Worm (Caenorhabditis elegans): ENCODE data around the gene Y69A2AR.1.
A peak's percentile ranks its signal among the peaks of the same experiment; 100 is the strongest.

Y69A2AR.1 gene

ce11 chrIV:2642673-2643072 lies 24.2 kb upstream of the Y69A2AR.1 start, which contains the start of gene ric-8:
Gene ric-8 (plus strand): TSS chrIV:2642973.
- TF ChIP-seq vab-15 (tag; optimal IDR thresholded peaks at IDR 0.05) (no peak), efl-1 (optimal IDR thresholded peaks at IDR 0.05) (no peak), efl-1 (GFP tag; optimal IDR thresholded peaks at IDR 0.05 in 1 of 2) (peak in 1 of 2 experiments; percentile 3)

ce11 chrIV:2650031-2650430 lies 16.8 kb upstream of the Y69A2AR.1 start:
- TF ChIP-seq hlh-17 (GFP tag; optimal IDR thresholded peaks at IDR 0.05; ENCODE audit: borderline replicate concordance): no peak
- TF ChIP-seq lir-3 (tag; optimal IDR thresholded peaks at IDR 0.05; ENCODE audit: poor library complexity): no peak
- TF ChIP-seq nhr-85 (tag): no peak
- TF ChIP-seq unc-98 (GFP tag; IDR thresholded peaks at IDR 0.05): no peak
- no peak for TF ChIP-seq efl-3 (GFP tag; optimal IDR thresholded peaks at IDR 0.05)
- no peak for TF ChIP-seq dsc-1 (tag; optimal IDR thresholded peaks at IDR 0.05)
- no peak for TF ChIP-seq ces-1 (GFP tag; optimal IDR thresholded peaks at IDR 0.05)
- no peak for TF ChIP-seq lin-13 (GFP tag; optimal IDR thresholded peaks at IDR 0.05)
- TF ChIP-seq nhr-47 (tag; optimal IDR thresholded peaks at IDR 0.05): no peak
- TF ChIP-seq ets-5 (GFP tag; IDR thresholded peaks at IDR 0.05): no peak
- TF ChIP-seq efl-1 (optimal IDR thresholded peaks at IDR 0.05): no peak
- no peak for TF ChIP-seq efl-1 (GFP tag; optimal IDR thresholded peaks at IDR 0.05 in 1 of 2)
- TF ChIP-seq dpl-1 (GFP tag; optimal IDR thresholded peaks at IDR 0.05): no peak
- TF ChIP-seq lin-35 (GFP tag; optimal IDR thresholded peaks at IDR 0.05): no peak
- TF ChIP-seq mdl-1 (tag; optimal IDR thresholded peaks at IDR 0.05): no peak
- TF ChIP-seq ztf-4 (tag; optimal IDR thresholded peaks at IDR 0.05): no peak
- TF ChIP-seq lin-15B (tag; optimal IDR thresholded peaks at IDR 0.05): no peak
- TF ChIP-seq fkh-8 (tag; optimal IDR thresholded peaks at IDR 0.05): no peak
- no peak for TF ChIP-seq xbp-1 (tag; optimal IDR thresholded peaks at IDR 0.05)
- TF ChIP-seq zag-1 (tag; optimal IDR thresholded peaks at IDR 0.05): no peak

ce11 chrIV:2654965-2655364 lies 11.9 kb upstream of the Y69A2AR.1 start:
- TF ChIP-seq nhr-77 (tag; optimal IDR thresholded peaks at IDR 0.05) (no peak), tlp-1 (tag; optimal IDR thresholded peaks at IDR 0.05) (no peak), snpc-4 (tag; optimal IDR thresholded peaks at IDR 0.05) (peak; percentile 17)

- TF ChIP-seq isw-1 (GFP tag; IDR thresholded peaks at IDR 0.05) (no peak), pax-3 (tag; optimal IDR thresholded peaks at IDR 0.05) (no peak), unc-86 (tag; optimal IDR thresholded peaks at IDR 0.05) (no peak), xbp-1 (tag; optimal IDR thresholded peaks at IDR 0.05) (no peak), mab-9 (GFP tag; IDR thresholded peaks at IDR 0.05) (no peak), egl-13 (tag; optimal IDR thresholded peaks at IDR 0.05) (no peak), nhr-71 (tag; optimal IDR thresholded peaks at IDR 0.05) (peak; percentile 6), lin-14 (GFP tag; optimal IDR thresholded peaks at IDR 0.05) (peak; percentile 75), tbx-2 (tag; optimal IDR thresholded peaks at IDR 0.05) (no peak), mdl-1 (tag; optimal IDR thresholded peaks at IDR 0.05) (no peak), ceh-63 (GFP tag; optimal IDR thresholded peaks at IDR 0.05) (peak; percentile 74), nhr-11 (tag; optimal IDR thresholded peaks at IDR 0.05) (no peak), blmp-1 (tag; optimal IDR thresholded peaks at IDR 0.05) (no peak), tlp-1 (tag; optimal IDR thresholded peaks at IDR 0.05) (no peak), sox-4 (tag; optimal IDR thresholded peaks at IDR 0.05) (no peak), rnt-1 (tag; optimal IDR thresholded peaks at IDR 0.05) (no peak), nhr-77 (tag; optimal IDR thresholded peaks at IDR 0.05) (no peak), dpl-1 (GFP tag; optimal IDR thresholded peaks at IDR 0.05) (peak in 1 of 3 experiments; percentile 22), ceh-8 (GFP tag; optimal IDR thresholded peaks at IDR 0.05) (no peak), hpl-2 (GFP tag; optimal IDR thresholded peaks at IDR 0.05) (no peak), C34B4.2 (tag; optimal IDR thresholded peaks at IDR 0.05) (no peak)
Observed at ce11 chrIV:2656400-2657139, 10.3 kb upstream of the Y69A2AR.1 start.

All from whole organism, L1 larva.